Worm (Caenorhabditis elegans): Measurements from ENCODE around the gene col-186.

Gene col-186

DNA sequence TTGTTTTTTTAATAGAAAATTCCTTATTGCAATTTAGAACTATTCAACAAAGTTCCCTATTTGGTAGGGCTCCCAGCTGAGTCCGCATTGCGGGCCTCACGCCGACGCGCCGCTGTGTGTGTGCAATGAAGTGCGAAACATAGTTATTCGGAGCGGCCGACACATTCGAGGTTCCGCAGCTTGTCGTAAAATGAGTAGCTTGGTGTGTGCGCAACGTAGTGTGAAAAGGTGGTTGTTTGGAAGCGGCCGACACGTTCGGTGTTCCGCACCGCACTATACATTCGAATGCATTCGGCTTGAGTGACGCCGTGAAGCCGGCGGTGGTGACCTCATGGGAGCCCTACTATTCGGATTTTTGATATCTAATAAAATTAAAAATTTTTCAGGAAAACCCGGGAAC is 2.3 kb downstream of the col-186 start:
- TF ChIP-seq flt-1 (GFP tag; IDR thresholded peaks at IDR 0.05) (no peak), tra-4 (tag; optimal IDR thresholded peaks at IDR 0.05) (no peak), pes-1 (GFP tag; IDR thresholded peaks at IDR 0.05) (no peak), scrt-1 (GFP tag; IDR thresholded peaks at IDR 0.05) (no peak), ceh-13 (GFP tag; optimal IDR thresholded peaks at IDR 0.05) (no peak), ama-1 (optimal IDR thresholded peaks at IDR 0.05) (no peak), B0310.2 (tag; optimal IDR thresholded peaks at IDR 0.05) (no peak), aly-1 (tag; optimal IDR thresholded peaks at IDR 0.05) (no peak)

DNA sequence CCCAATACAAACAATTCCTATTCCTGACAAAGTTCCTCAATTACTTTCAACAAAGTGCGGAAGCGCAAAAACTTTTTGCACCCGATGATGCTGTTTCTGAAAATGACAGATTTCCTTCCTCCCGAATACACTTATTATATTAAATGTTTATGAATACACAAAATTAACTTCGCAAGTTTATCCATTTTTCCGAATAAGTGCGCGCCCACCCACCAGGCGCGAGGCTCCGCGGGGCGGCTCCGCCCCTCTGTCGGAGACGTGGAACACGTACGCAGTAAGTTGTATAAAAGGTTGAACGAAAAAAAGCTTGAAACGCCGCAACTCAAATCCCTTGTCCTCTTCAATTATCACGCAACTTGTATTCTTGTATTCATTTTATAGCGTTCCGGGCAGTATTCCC is 7.5 kb downstream of the col-186 start, which contains the start of gene C09G1.5:
C09G1.5 (plus strand) TSS at position 301 of the 400 bp plus-strand sequence.
- TF ChIP-seq ceh-13 (GFP tag; optimal IDR thresholded peaks at IDR 0.05) (no peak), hmbx-1 (tag; optimal IDR thresholded peaks at IDR 0.05) (no peak), tbx-37 (GFP tag; conservative IDR thresholded peaks at IDR 0.05) (no peak)

DNA sequence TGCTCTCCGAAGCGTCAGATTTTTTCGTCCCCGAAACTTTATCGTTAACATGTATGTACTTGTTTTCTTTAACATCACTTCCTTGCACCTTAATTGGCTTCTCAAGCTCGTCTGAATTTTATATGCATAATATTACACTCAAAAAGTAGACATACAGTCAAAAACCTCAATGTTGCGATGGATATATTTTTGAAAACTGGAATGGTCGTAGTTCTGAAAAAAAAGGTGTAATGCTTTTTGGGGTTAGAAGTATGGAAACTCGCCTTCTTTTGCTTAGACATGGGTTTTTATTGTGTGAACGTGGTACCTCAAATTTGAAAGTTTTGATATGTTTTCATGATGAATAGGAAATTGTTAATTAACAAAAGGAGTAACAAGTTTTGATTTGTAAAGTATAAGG is 31.3 kb downstream of the col-186 start, which contains the start of gene C09G1.2:
C09G1.2 (minus strand) TSS at position 101 of the 400 bp plus-strand sequence.
- TF ChIP-seq tbx-11 (GFP tag; IDR thresholded peaks at IDR 0.05) (no peak), B0310.2 (tag; optimal IDR thresholded peaks at IDR 0.05) (no peak), aly-1 (tag; optimal IDR thresholded peaks at IDR 0.05) (no peak), F13C5.2 (tag; optimal IDR thresholded peaks at IDR 0.05) (no peak), hmg-4 (GFP tag; optimal IDR thresholded peaks at IDR 0.05) (no peak), ceh-13 (GFP tag; optimal IDR thresholded peaks at IDR 0.05) (no peak), ceh-36 (tag; optimal IDR thresholded peaks at IDR 0.05) (no peak), sea-1 (GFP tag; conservative IDR thresholded peaks at IDR 0.05) (no peak), hmbx-1 (tag; optimal IDR thresholded peaks at IDR 0.05) (no peak)

DNA sequence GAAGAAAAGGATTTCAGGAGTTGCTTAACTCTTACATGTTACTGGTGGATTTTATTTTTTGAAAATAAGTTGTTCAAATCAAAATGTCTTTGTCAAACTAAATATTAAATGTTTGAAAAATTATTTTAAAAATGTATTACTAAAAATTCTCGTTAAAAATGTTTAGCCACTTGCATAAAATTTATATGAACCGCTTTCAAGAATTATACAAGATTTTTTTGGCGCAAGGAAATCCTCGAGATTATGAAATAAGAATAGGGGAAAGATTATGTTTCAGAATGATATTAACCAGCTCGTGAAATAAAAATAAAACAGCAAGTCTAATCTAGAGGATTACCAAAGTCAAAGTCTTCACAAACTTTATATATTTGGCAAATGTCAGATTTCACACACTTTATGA is 32.0 kb downstream of the col-186 start:
- no peak for TF ChIP-seq flt-1 (GFP tag; IDR thresholded peaks at IDR 0.05)
- TF ChIP-seq ceh-13 (GFP tag; optimal IDR thresholded peaks at IDR 0.05), result no peak
- TF ChIP-seq sea-1 (GFP tag; conservative IDR thresholded peaks at IDR 0.05), result no peak
- no peak for TF ChIP-seq ets-7 (tag; optimal IDR thresholded peaks at IDR 0.05)
- no peak for TF ChIP-seq ama-1 (optimal IDR thresholded peaks at IDR 0.05)
- no peak for TF ChIP-seq hmg-4 (GFP tag; optimal IDR thresholded peaks at IDR 0.05)

DNA sequence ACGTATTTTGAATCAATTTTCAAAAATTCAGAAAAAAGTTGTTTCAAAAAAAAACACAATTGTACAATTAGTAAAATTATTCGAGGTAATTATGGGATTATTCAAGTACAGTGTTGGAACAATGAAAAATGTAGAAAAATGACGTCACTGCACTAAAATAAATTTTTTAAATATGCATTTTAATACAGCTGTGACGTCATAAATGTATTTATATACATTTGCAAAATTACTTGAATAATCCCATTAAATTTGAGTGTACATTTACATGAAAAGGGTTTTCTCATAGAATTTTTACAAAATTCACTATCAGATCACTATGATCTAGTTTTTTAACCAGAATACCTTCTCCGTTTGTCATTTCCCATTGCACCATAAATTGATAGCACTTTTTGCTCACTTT is 37.3 kb downstream of the col-186 start:
- TF ChIP-seq tbx-11 (GFP tag; IDR thresholded peaks at IDR 0.05) (no peak), B0310.2 (tag; optimal IDR thresholded peaks at IDR 0.05) (no peak), tbx-37 (GFP tag; conservative IDR thresholded peaks at IDR 0.05) (no peak), ceh-13 (GFP tag; optimal IDR thresholded peaks at IDR 0.05) (no peak), scrt-1 (GFP tag; IDR thresholded peaks at IDR 0.05) (no peak), ama-1 (optimal IDR thresholded peaks at IDR 0.05) (no peak), tra-4 (tag; optimal IDR thresholded peaks at IDR 0.05) (no peak), hmg-4 (GFP tag; optimal IDR thresholded peaks at IDR 0.05) (no peak), ets-7 (tag; optimal IDR thresholded peaks at IDR 0.05) (no peak), aly-1 (tag; optimal IDR thresholded peaks at IDR 0.05) (no peak), pes-1 (GFP tag; IDR thresholded peaks at IDR 0.05) (no peak), F13C5.2 (tag; optimal IDR thresholded peaks at IDR 0.05) (no peak), sea-1 (GFP tag; conservative IDR thresholded peaks at IDR 0.05) (no peak), flt-1 (GFP tag; IDR thresholded peaks at IDR 0.05) (no peak)

DNA sequence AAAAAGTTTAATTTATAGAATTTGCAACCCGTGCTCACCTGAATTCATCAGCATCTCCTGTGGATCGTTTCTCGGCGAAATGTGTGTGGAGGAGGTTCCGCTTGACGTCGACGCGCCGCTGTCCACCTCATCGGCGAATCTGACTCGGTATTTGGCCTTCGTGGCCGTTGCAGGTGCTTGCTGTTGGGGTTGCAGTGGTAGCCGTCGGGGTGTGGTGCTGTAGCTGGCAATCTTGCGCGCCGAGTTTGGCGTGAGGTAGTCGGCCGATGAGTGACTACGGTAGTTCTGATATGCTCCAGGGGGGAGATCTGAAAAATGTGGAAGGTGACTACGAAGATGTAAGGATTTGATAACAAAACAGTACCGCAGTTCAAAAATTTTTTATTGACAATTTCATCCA is 41.5 kb downstream of the col-186 start:
- TF ChIP-seq ama-1 (optimal IDR thresholded peaks at IDR 0.05), result no peak
- no peak for TF ChIP-seq B0310.2 (tag; optimal IDR thresholded peaks at IDR 0.05)
- no peak for TF ChIP-seq aly-1 (tag; optimal IDR thresholded peaks at IDR 0.05)
- no peak for TF ChIP-seq ceh-36 (tag; optimal IDR thresholded peaks at IDR 0.05)

DNA sequence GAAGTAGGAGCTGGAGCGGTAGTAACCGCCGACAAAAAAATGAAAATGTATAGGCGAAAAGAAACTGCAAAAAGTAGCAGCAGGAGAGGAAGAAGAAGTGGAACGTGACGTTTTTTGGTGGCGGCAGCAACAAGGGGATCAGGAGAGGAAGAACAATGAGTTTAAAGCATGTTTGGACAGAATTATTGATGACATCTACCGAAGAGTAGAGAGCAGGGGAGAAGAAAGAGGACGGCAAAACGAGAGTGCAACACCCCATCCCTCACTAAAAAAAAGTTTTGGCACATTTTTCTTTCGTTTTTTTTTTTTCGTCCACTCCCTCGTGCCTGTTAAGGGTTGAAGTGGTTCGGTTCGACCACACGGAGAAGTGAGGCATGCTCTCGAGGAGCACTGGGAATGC is 42.6 kb downstream of the col-186 start:
- no peak for TF ChIP-seq F13C5.2 (tag; optimal IDR thresholded peaks at IDR 0.05)
- TF ChIP-seq ceh-36 (tag; optimal IDR thresholded peaks at IDR 0.05), result no peak
- no peak for TF ChIP-seq hnd-1 (tag; optimal IDR thresholded peaks at IDR 0.05)
- TF ChIP-seq sea-1 (GFP tag; conservative IDR thresholded peaks at IDR 0.05), result no peak
- no peak for TF ChIP-seq ceh-13 (GFP tag; optimal IDR thresholded peaks at IDR 0.05)
- TF ChIP-seq pes-1 (GFP tag; IDR thresholded peaks at IDR 0.05), result no peak

DNA sequence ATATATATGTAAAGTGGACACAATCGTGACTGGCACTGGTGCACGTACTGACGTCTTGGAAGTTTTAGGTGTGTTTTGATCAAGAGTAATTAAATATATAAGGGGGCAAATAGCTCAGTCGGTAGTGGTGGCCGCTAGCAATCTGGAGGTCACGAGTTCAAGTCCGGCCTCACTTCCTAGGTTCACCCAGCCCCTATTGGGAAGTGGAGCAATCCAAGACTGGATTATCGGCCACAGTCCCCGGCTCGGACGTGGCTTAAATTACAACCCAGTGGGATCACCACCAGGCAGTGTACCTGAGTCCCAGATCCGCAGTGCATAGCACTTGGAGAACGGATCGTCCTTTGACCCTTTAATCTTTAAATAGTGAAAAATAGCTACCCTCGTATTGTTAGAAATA is 45.9 kb downstream of the col-186 start:
- TF ChIP-seq sea-1 (GFP tag; conservative IDR thresholded peaks at IDR 0.05) (no peak), ceh-36 (tag; optimal IDR thresholded peaks at IDR 0.05) (no peak), hmg-4 (GFP tag; optimal IDR thresholded peaks at IDR 0.05) (no peak), hnd-1 (tag; optimal IDR thresholded peaks at IDR 0.05) (no peak), hmbx-1 (tag; optimal IDR thresholded peaks at IDR 0.05) (no peak), ama-1 (optimal IDR thresholded peaks at IDR 0.05) (no peak), B0310.2 (tag; optimal IDR thresholded peaks at IDR 0.05) (no peak), ets-7 (tag; optimal IDR thresholded peaks at IDR 0.05) (no peak), tra-4 (tag; optimal IDR thresholded peaks at IDR 0.05) (no peak), tbx-11 (GFP tag; IDR thresholded peaks at IDR 0.05) (no peak), ceh-13 (GFP tag; optimal IDR thresholded peaks at IDR 0.05) (no peak), aly-1 (tag; optimal IDR thresholded peaks at IDR 0.05) (no peak), tbx-37 (GFP tag; conservative IDR thresholded peaks at IDR 0.05) (no peak), pes-1 (GFP tag; IDR thresholded peaks at IDR 0.05) (no peak), flt-1 (GFP tag; IDR thresholded peaks at IDR 0.05) (no peak), F13C5.2 (tag; optimal IDR thresholded peaks at IDR 0.05) (no peak), scrt-1 (GFP tag; IDR thresholded peaks at IDR 0.05) (no peak)

DNA sequence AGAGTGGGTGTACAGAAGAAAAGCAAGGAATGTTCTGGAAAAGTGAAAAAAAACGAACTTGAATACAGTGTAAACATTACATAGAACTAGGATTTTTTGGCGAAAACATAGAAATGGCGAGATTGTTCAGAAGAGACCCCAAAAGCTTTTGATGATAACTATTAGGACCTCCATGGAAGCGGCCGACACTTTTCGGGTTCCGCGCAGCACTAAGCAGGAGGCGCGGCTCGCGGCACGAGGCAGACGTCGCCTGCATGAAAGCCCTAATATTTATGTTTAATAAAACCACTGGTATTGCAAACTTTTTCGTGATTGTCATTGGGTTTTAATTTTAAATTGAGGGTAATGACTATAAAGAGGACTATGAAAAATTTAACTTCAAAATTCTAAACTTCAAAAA is 46.6 kb downstream of the col-186 start:
- TF ChIP-seq ama-1 (optimal IDR thresholded peaks at IDR 0.05), result no peak
- TF ChIP-seq tbx-11 (GFP tag; IDR thresholded peaks at IDR 0.05), result no peak
- no peak for TF ChIP-seq aly-1 (tag; optimal IDR thresholded peaks at IDR 0.05)
- no peak for TF ChIP-seq F13C5.2 (tag; optimal IDR thresholded peaks at IDR 0.05)
- no peak for TF ChIP-seq ceh-36 (tag; optimal IDR thresholded peaks at IDR 0.05)
- TF ChIP-seq hnd-1 (tag; optimal IDR thresholded peaks at IDR 0.05), result no peak
- TF ChIP-seq ets-7 (tag; optimal IDR thresholded peaks at IDR 0.05), result no peak
- TF ChIP-seq tbx-37 (GFP tag; conservative IDR thresholded peaks at IDR 0.05), result no peak
- no peak for TF ChIP-seq sea-1 (GFP tag; conservative IDR thresholded peaks at IDR 0.05)
- TF ChIP-seq pes-1 (GFP tag; IDR thresholded peaks at IDR 0.05), result no peak
